Fruit fly (Drosophila melanogaster) whole organism, adult: ENCODE results near the gene CG10077.
A peak's percentile ranks its signal among the peaks of the same experiment; 100 is the strongest.

Source experiments
- CG12768 ChIP-seq: fragments of 200-800 bp; sonication (Bioruptor generic); optimal IDR thresholded peaks from 2 replicates; lab custom pipeline; 2017; ENCODE audit warnings: missing biosample characterization, missing genetic modification characterization, mild to moderate bottlenecking, moderate library complexity, missing genetic modification reagents
- CG14711 ChIP-seq: fragments of 200-800 bp; sonication (Bioruptor generic); optimal IDR thresholded peaks from 2 replicates; lab custom pipeline; 2018; ENCODE audit warnings: missing biosample characterization, mild to moderate bottlenecking, missing genetic modification characterization, moderate library complexity
- CG1620 ChIP-seq: fragments of 200-800 bp; sonication (Bioruptor generic); optimal IDR thresholded peaks from 2 replicates; lab custom pipeline; 2016; ENCODE audit warnings: missing biosample characterization, missing genetic modification characterization
- CG33017 ChIP-seq: fragments of 200-800 bp; sonication (Bioruptor generic); optimal IDR thresholded peaks from 2 replicates; lab custom pipeline; 2018; ENCODE audit warnings: missing biosample characterization, mild to moderate bottlenecking, missing genetic modification characterization, moderate library complexity
- CG5204 ChIP-seq: fragments of 200-800 bp; sonication (Bioruptor generic); optimal IDR thresholded peaks from 2 replicates; lab custom pipeline; 2016; ENCODE audit warnings: missing biosample characterization, missing genetic modification characterization
- CG7045 ChIP-seq: fragments of 200-800 bp; sonication (Bioruptor generic); optimal IDR thresholded peaks from 2 replicates; lab custom pipeline; 2017; ENCODE audit warnings: missing biosample characterization, mild to moderate bottlenecking, missing genetic modification characterization
- CG7101 ChIP-seq: fragments of 200-800 bp; sonication (Bioruptor generic); optimal IDR thresholded peaks from 2 replicates; lab custom pipeline; 2018; ENCODE audit warnings: missing biosample characterization, mild to moderate bottlenecking, missing genetic modification characterization, moderate library complexity
- Crg-1 ChIP-seq: fragments of 200-800 bp; sonication (Bioruptor generic); optimal IDR thresholded peaks from 2 replicates; lab custom pipeline; 2016; ENCODE audit warnings: missing biosample characterization, missing genetic modification characterization
- Hr96 ChIP-seq: fragments of 200-800 bp; sonication (Bioruptor generic); optimal IDR thresholded peaks from 2 replicates; lab custom pipeline; 2016; ENCODE audit warnings: missing biosample characterization, missing genetic modification characterization
- Mnt ChIP-seq: fragments of 200-800 bp; sonication (Bioruptor generic); optimal IDR thresholded peaks from 2 replicates; lab custom pipeline; 2016; ENCODE audit warnings: missing biosample characterization, mild to moderate bottlenecking, missing genetic modification characterization
- bab1 ChIP-seq: fragments of 200-800 bp; sonication (Bioruptor generic); optimal IDR thresholded peaks from 3 replicates; lab custom pipeline; 2019; ENCODE audit warnings: missing biosample characterization, mild to moderate bottlenecking, missing genetic modification characterization, moderate library complexity
- cic ChIP-seq: fragments of 200-800 bp; sonication (Bioruptor generic); optimal IDR thresholded peaks from 2 replicates; lab custom pipeline; 2017; ENCODE audit warnings: missing biosample characterization, mild to moderate bottlenecking, missing genetic modification characterization, moderate library complexity
- cnc ChIP-seq, 2 experiments: fragments of >200 bp; optimal IDR thresholded peaks; 2 replicates each; lab custom pipeline; 2017
- kay ChIP-seq: fragments of 200-800 bp; sonication (Bioruptor generic); peaks from one replicate; lab custom pipeline; 2016; ENCODE audit warnings: missing biosample characterization, missing genetic modification characterization, borderline replicate concordance
- ovo ChIP-seq: fragments of 200-800 bp; sonication (Bioruptor generic); optimal IDR thresholded peaks from 2 replicates; lab custom pipeline; 2016; ENCODE audit warnings: missing biosample characterization, missing genetic modification characterization
- pad ChIP-seq: fragments of 200-800 bp; sonication (Bioruptor generic); optimal IDR thresholded peaks from 3 replicates; lab custom pipeline; 2017; ENCODE audit warnings: missing biosample characterization, missing genetic modification characterization, mild to moderate bottlenecking, moderate library complexity, missing genetic modification reagents
- tj ChIP-seq: fragments of 200-800 bp; sonication (Bioruptor generic); optimal IDR thresholded peaks from 3 replicates; lab custom pipeline; 2017; ENCODE audit warnings: missing biosample characterization, mild to moderate bottlenecking, missing genetic modification characterization, moderate library complexity
- toe ChIP-seq: fragments of 200-800 bp; sonication (Bioruptor generic); optimal IDR thresholded peaks from 2 replicates; lab custom pipeline; 2016; ENCODE audit warnings: missing biosample characterization, missing genetic modification characterization

Gene CG10077

dm6 chr3L:6911219-6911618 lies 44.5 kb downstream of the CG10077 start:
- TF ChIP-seq tj (GFP tag; lab: Kevin White, UChicago) (no peak), CG14711 (tag; lab: Kevin White, UChicago) (no peak), CG1620 (no peak), CG7101 (no peak), Crg-1 (no peak), toe (GFP tag; lab: Kevin White, UChicago) (no peak), bab1 (GFP tag; lab: Kevin White, UChicago) (no peak), cnc (optimal IDR thresholded peaks at IDR 0.05; lab: Kevin White, UChicago) (no peak), cic (no peak), pad (no peak), ovo (GFP tag; lab: Kevin White, UChicago) (no peak), CG33017 (tag; lab: Kevin White, UChicago) (no peak)

- TF ChIP-seq Mnt (GFP tag; lab: Kevin White, UChicago) = no peak
- no peak for TF ChIP-seq bab1 (GFP tag; lab: Kevin White, UChicago)
- no peak for TF ChIP-seq CG7101
- TF ChIP-seq tj (GFP tag; lab: Kevin White, UChicago) = no peak
- TF ChIP-seq ovo (GFP tag; lab: Kevin White, UChicago) = no peak
- no peak for TF ChIP-seq Hr96 (GFP tag; lab: Kevin White, UChicago)
- TF ChIP-seq cic = no peak
- TF ChIP-seq toe (GFP tag; lab: Kevin White, UChicago) = no peak
- no peak for TF ChIP-seq CG12768 (GFP tag; lab: Kevin White, UChicago)
- no peak for TF ChIP-seq CG1620
- TF ChIP-seq CG5204 (GFP tag; lab: Kevin White, UChicago) = no peak
- no peak for TF ChIP-seq pad
- TF ChIP-seq CG7045 (GFP tag; lab: Kevin White, UChicago) = no peak
- no peak for TF ChIP-seq CG33017 (tag; lab: Kevin White, UChicago)
- no peak for TF ChIP-seq Crg-1
- TF ChIP-seq cnc (optimal IDR thresholded peaks at IDR 0.05; lab: Kevin White, UChicago) = no peak
Measured at dm6 chr3L:6906758-6907157, 48.9 kb downstream of the CG10077 start.

dm6 chr3L:6903985-6904384 lies 51.7 kb downstream of the CG10077 start:
- no peak for TF ChIP-seq kay (GFP tag; lab: Kevin White, UChicago)
- TF ChIP-seq CG12768 (GFP tag; lab: Kevin White, UChicago) = no peak
- peak; percentile 44 for TF ChIP-seq pad
- no peak for TF ChIP-seq bab1 (GFP tag; lab: Kevin White, UChicago)
- TF ChIP-seq Hr96 (GFP tag; lab: Kevin White, UChicago) = peak; percentile 7
- TF ChIP-seq CG33017 (tag; lab: Kevin White, UChicago) = peak; percentile 0
